Fruit fly (Drosophila melanogaster): Measurements from ENCODE around the gene CG42240.
A peak's percentile ranks its signal among the peaks of the same experiment; 100 is the strongest.

CG42240 gene

DNA sequence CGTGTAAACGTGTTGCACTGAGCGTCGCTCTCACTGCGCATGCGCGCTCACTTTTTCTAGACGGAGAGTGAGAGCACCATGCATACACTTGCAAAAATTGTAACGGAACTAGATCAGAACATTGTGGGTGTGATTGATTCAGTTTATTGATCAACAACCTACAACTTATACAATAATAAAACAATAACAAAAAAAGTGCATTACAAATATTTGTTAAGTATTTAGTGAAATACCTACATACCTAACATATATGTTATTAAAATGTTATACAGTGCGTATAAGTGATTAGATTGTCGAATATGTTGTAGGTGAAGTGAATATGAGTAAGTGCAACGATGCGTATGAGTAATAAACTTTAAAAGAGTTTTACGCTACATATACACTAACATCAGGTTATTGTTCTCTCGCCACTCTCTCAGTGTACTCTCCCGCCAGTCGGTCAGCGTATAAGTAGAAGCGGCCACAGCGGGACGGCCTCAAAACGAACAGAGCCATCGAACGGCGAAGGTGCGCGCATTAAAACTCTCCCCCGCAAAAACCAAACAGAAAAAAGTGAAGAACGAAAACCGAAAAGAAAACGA, at the start of gene CG42240:
TSS of gene CG42240 (plus strand) at position 474 of the 581 bp plus-strand sequence.
- peak; percentile 83 for TF ChIP-seq CG17801 (GFP tag; optimal IDR thresholded peaks at IDR 0.05; ENCODE audit: partially characterized antibody)

DNA sequence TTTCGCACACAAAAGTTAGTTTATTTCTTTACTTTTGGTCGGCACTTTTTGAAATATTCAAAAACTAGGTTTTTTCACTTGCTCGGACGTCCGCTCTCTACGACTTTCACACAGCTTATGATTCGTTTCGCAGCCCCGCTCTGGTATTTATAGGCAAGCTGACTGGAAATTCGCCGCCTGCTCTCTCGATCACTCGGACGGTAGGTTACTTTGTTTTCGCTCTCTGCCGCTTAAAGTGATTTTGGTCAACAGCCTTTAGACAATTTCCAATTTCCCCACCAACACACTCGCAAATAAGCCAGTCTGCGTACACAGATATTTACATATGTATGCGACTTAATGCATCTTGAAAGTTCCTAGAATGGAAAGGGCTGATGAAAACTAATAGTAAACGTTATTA, 47.2 kb upstream of the CG42240 start, which contains the start of gene CG11700:
TSS of gene CG11700 (minus strand) at position 106 of the 400 bp plus-strand sequence.
- TF ChIP-seq CG17801 (GFP tag; optimal IDR thresholded peaks at IDR 0.05; ENCODE audit: partially characterized antibody), result peak; percentile 31

DNA sequence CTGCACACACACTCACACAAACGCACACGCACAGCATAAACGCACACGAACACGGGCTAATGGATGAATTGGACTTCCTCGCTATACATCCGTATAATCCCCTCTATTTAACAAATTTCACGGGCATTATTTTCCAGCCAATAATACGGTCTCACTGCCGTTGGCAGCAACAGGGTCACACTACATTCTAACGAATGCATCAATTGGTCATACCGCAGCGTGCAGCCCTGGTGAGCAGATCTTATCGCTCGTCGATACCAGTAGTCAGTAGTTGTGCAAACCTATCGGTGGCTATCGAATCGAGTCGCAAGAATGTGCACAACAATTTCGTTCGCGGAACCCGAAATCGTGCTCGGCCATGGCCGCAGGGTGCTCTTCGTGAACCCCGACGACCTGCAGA, 42.8 kb upstream of the CG42240 start, which contains the start of the genes Top3beta and wuho:
TSS of gene Top3beta (minus strand) at position 149 of the 400 bp plus-strand sequence.
TSS of gene wuho (plus strand) at position 259 of the 400 bp plus-strand sequence.
- TF ChIP-seq CG17801 (GFP tag; optimal IDR thresholded peaks at IDR 0.05; ENCODE audit: partially characterized antibody), result peak; percentile 71

DNA sequence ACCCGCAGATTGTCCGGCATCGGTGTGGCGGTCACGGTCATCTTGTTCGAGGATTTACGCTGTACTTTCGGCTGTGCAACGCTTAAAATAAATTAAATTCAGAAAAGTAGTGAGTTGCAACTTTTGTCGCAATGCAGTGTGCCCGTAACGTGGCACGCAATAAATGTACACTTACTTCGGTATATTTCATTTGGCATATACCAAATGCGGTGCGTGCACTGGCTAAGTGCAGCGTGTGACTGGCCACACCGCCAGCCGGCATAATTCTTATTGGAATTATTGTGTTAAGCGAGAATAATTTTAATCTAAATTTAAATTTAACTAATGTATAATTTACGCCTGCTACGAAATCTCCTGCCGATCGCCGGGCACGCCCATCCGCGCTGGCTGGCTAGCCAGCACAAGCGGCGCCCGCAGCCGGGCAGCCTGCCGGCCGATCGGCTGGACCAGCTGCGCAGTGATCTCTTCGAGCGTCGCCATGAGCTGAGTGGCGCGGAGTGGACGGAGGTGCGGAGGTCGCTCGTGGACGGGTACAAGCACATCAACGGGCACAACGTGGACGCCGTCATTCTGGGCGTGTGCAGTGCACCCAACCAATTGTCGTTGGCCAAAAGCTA, 39.5 kb upstream of the CG42240 start, which contains the start of the genes Rpt4 and mldr:
TSS of gene Rpt4 (minus strand) at position 163 of the 617 bp plus-strand sequence.
TSS of gene mldr (plus strand) at position 221 of the 617 bp plus-strand sequence.
- TF ChIP-seq CG17801 (GFP tag; optimal IDR thresholded peaks at IDR 0.05; ENCODE audit: partially characterized antibody), result no peak

DNA sequence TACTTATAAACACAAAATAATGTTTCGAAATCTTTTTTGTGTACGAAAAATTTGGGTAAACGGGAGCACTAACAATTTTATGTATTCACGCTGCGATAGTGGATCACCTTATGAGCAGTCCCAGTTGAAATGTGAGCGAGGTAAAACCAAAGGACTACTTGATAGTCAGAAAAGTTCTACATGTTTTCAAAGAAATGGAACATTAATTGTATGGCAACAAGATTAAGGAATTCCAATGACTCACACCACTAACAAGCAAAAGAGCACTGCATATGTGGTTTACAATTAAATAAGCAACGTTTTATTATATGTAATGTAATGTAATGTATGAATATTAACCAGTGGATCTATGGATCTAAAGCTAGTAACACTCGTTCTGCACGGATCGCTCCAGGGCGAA, 36.4 kb upstream of the CG42240 start, which contains the start of gene CG15892:
TSS of gene CG15892 (minus strand) at position 101 of the 400 bp plus-strand sequence.
- TF ChIP-seq CG17801 (GFP tag; optimal IDR thresholded peaks at IDR 0.05; ENCODE audit: partially characterized antibody), result no peak

DNA sequence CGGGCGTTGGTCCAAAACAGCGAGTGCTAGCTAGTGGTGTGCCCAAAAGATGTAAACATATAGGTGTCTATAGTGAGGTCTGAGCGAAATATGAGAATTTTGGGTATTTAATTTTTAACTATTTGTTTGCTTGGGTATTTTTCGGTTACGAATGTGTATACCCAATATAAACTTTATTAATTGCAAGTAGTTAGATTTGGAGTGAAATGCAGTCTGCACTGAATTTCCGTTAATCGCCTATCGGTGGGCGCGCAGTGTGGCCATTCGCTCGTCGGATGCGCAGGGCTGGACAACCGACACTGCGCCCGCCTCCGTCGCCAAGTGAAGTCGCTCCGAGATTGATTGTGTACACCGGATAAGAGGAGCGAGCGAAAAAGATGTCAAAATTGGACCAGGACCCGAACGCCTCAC, 35.5 kb upstream of the CG42240 start, which contains the start of the genes CG15891 and CG3815:
TSS of gene CG15891 (minus strand) at position 217 of the 411 bp plus-strand sequence.
TSS of gene CG3815 (plus strand) at position 261 of the 411 bp plus-strand sequence.
- TF ChIP-seq CG17801 (GFP tag; optimal IDR thresholded peaks at IDR 0.05; ENCODE audit: partially characterized antibody), result peak; percentile 66

DNA sequence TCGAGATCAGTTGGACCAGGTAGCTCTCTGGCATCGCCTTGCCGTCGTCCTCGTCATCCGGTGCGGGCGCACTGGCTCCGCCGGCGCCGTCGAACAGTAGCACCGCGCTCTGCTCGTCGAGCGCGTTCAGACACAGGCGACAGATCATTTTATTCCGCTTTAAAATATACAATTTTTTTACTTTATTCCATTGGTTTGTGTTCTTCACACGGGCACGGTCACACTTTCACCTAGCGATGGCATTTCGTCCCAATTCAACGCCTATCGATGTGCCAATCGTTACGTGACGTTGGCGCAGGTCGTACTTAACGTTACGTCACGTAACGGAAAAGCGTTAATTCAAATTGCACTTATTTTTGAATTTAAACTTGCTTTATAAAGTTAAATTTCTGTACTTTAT, 29.6 kb upstream of the CG42240 start, which contains the start of gene CG12219:
TSS of gene CG12219 (minus strand) at position 234 of the 400 bp plus-strand sequence.
- TF ChIP-seq CG17801 (GFP tag; optimal IDR thresholded peaks at IDR 0.05; ENCODE audit: partially characterized antibody), result peak; percentile 36

DNA sequence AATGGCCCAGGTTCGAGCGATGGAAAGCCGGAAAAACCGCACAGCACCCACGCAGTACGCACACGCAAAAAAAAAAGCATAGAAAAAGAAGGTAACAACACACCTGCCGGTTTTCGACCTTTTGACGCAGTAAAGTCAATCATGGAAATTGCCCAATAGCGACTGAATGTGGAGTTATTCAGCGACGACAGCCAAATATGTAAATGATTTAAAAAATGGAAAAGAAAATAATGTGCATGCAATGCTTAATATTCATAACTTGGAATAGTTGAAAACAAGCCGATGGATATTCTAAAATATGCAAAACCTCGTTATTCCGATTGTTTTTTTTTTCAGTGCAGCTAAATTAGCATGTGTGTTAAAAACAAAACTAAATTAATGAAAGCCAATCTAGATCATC, 27.4 kb upstream of the CG42240 start:
- no peak for TF ChIP-seq CG17801 (GFP tag; optimal IDR thresholded peaks at IDR 0.05; ENCODE audit: partially characterized antibody)

DNA sequence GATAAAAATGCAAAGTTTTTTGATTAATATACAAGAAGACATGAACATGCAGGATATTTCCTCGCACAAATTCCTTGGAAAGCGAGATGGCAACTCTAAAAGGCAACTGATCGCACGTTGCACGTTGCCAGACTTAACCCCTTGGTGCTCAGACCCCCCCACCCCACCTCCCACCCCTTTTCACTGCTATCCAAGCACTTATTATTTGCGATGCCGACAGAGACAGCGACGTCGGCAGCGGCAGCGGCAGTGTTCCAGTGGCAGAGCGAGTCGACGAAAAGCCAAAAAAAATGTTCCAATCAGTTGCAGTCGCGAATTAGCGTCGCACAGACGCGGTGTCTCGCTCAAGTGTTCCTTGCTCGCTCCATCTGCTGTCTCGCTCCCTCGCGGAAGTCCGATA, 27.0 kb upstream of the CG42240 start, which contains the start of gene CG3823:
TSS of gene CG3823 (plus strand) at position 301 of the 400 bp plus-strand sequence.
- TF ChIP-seq CG17801 (GFP tag; optimal IDR thresholded peaks at IDR 0.05; ENCODE audit: partially characterized antibody), result no peak

DNA sequence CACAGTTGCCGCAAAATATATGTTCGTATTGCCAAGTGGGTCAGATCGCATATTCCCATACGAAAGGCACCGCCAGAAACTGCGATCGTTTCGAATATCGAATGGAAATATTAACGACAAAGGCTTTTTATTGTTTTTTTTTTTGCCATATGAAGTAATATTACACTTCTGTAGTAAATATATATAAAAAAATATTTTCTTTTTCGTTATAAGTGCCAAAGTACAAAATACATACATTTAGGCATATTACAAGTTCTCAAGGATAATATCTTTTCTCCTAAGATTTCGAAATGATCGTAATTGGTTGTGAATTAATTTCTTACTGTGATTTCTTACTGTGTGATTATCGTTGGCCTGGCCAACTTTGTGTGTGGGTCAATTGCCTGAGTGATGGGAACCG, 26.4 kb upstream of the CG42240 start:
- TF ChIP-seq CG17801 (GFP tag; optimal IDR thresholded peaks at IDR 0.05; ENCODE audit: partially characterized antibody), result no peak

DNA sequence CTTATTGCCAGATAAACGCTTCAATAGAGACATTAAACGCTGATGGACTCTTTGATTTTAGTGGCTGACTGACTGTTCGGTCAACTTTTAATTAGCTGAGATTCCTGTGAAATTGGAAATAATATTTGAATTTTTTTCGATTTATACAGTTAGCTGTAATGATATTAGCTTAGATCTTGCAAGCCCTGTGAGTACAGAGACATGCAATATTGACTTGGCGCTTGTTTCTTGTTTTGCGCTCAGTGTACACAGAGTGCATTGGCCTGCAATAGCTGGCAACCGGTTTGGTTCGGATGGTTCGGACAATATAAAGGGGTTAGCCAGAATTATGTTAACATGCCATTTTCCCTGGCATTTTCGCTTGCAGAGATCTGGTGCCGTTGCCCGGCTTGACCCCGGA, 25.3 kb upstream of the CG42240 start:
- TF ChIP-seq CG17801 (GFP tag; optimal IDR thresholded peaks at IDR 0.05; ENCODE audit: partially characterized antibody), result no peak

DNA sequence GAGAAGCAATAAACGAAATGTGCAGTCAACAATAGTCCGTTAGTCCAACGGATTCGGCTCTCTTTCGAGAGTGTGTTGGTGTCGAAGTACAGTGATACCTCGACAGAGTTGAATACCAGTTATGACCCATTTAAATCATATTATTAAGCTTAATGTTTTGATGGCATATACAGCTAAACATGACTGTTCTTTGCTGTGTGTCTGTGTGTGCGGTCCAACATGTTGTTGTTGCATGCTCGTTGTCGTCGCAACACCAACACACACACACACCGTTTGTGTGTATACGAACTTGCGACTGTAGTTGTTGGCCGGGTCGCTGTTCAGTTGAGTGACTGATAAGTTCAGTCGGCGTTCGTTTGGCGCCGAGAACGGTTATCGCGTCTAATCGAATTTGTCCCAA, 21.8 kb upstream of the CG42240 start, which contains the start of gene CG15894:
TSS of gene CG15894 (plus strand) at position 361 of the 400 bp plus-strand sequence.
- no peak for TF ChIP-seq CG17801 (GFP tag; optimal IDR thresholded peaks at IDR 0.05; ENCODE audit: partially characterized antibody)

DNA sequence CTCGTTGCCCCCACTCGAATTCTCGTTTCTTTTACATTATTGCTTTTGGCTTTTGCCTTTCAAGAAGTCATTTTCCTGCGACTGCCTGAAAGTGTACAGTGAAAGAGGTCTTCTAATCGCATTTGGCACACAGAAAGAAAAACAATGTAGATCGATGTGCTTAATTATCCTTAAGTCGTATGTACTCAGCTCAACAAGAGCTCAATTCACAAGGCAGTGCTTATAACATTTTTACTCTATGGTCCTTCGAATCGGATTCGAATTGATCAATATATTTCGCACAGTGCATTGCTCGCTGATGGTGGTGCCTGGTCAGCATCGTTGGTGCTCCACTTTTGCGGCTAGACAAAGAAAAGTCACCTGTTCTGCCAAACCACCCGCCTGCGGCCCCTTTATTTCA, 20.2 kb upstream of the CG42240 start:
- TF ChIP-seq CG17801 (GFP tag; optimal IDR thresholded peaks at IDR 0.05; ENCODE audit: partially characterized antibody), result no peak

DNA sequence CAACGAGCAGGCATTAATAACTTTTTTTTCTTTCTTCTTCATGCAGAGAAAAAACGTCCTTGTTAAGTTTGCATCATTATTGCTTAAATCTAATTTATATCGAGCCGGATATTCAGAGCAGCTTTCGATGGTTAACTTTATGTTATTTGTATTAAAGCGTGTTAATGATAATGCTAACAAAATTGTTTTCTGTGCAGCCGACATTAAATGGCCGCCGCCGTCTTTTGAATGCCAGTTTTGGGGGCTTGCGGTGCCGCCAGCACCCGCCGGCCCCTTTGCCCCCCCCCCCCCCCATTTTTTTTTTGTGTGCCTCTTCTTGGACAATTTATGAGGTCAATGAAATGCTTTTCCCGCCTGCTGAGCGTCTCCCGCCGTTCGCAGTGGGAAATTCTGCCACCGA, 19.1 kb upstream of the CG42240 start:
- TF ChIP-seq CG17801 (GFP tag; optimal IDR thresholded peaks at IDR 0.05; ENCODE audit: partially characterized antibody), result no peak

DNA sequence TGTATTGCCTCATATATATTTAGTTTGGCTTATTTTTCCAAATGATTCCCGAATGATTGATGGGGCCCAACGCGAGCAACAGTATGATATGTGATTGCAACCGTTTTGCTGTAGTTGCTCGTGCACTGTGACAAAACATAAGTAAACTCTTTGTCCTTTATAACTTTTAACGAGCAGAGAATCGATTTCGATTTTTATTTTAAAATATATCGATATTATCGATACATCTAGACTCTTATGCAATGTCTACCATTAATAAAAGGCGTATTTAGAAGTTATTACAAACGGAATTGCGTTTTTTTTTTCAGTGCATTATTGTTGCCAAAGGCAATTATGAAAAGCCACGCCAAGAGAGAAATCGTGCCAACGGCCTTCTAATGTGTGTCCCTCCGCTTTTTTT, 15.1 kb upstream of the CG42240 start:
- no peak for TF ChIP-seq CG17801 (GFP tag; optimal IDR thresholded peaks at IDR 0.05; ENCODE audit: partially characterized antibody)
